Worm (Caenorhabditis elegans): ENCODE measurements around the gene scl-9.
A peak's percentile ranks its signal among the peaks of the same experiment; 100 is the strongest.

The scl-9 gene

ce11 chrIV:13013231-13013630, 33.7 kb upstream of the scl-9 start:
- TF ChIP-seq blmp-1 (tag; optimal IDR thresholded peaks at IDR 0.05) (peak; percentile 99), hpl-2 (GFP tag; optimal IDR thresholded peaks at IDR 0.05) (no peak), fkh-4 (tag; optimal IDR thresholded peaks at IDR 0.05; ENCODE audit: borderline replicate concordance) (no peak), ama-1 (optimal IDR thresholded peaks at IDR 0.05) (no peak), efl-3 (GFP tag; optimal IDR thresholded peaks at IDR 0.05) (no peak), nhr-71 (tag; optimal IDR thresholded peaks at IDR 0.05) (peak; percentile 5), lin-35 (GFP tag; optimal IDR thresholded peaks at IDR 0.05) (peak in 1 of 2 experiments; percentile 14), ztf-11 (tag; optimal IDR thresholded peaks at IDR 0.05) (no peak), nhr-77 (tag; optimal IDR thresholded peaks at IDR 0.05) (no peak), nhr-20 (tag; optimal IDR thresholded peaks at IDR 0.05) (peak; percentile 17), nhr-76 (tag; optimal IDR thresholded peaks at IDR 0.05) (no peak), lin-13 (GFP tag; optimal IDR thresholded peaks at IDR 0.05) (no peak), lin-39 (tag; optimal IDR thresholded peaks at IDR 0.05) (no peak), dsc-1 (tag; optimal IDR thresholded peaks at IDR 0.05) (no peak), unc-98 (GFP tag; IDR thresholded peaks at IDR 0.05) (no peak), aly-2 (tag; optimal IDR thresholded peaks at IDR 0.05) (no peak), mdl-1 (tag; optimal IDR thresholded peaks at IDR 0.05) (peak in 1 of 2 experiments; percentile 17), sptf-1 (tag; optimal IDR thresholded peaks at IDR 0.05) (no peak), hlh-17 (GFP tag; optimal IDR thresholded peaks at IDR 0.05; ENCODE audit: borderline replicate concordance) (no peak), unc-30 (tag; optimal IDR thresholded peaks at IDR 0.05) (no peak), unc-62 (GFP tag; optimal IDR thresholded peaks at IDR 0.05) (no peak), lir-3 (tag; optimal IDR thresholded peaks at IDR 0.05; ENCODE audit: poor library complexity) (no peak), unc-130 (tag; optimal IDR thresholded peaks at IDR 0.05) (no peak), lin-14 (GFP tag; optimal IDR thresholded peaks at IDR 0.05) (peak; percentile 67), fkh-10 (GFP tag; optimal IDR thresholded peaks at IDR 0.05) (no peak), nhr-12 (tag; optimal IDR thresholded peaks at IDR 0.05) (no peak), nhr-84 (tag; optimal IDR thresholded peaks at IDR 0.05) (no peak), C16A3.4 (tag; optimal IDR thresholded peaks at IDR 0.05) (no peak), aha-1 (tag; optimal IDR thresholded peaks at IDR 0.05) (no peak), mab-9 (GFP tag; IDR thresholded peaks at IDR 0.05) (no peak), zag-1 (tag; optimal IDR thresholded peaks at IDR 0.05) (no peak), ceh-82 (tag; optimal IDR thresholded peaks at IDR 0.05) (no peak), mef-2 (tag; optimal IDR thresholded peaks at IDR 0.05) (no peak), nhr-85 (tag) (peak; percentile 75), Y116A8C.19 (tag; optimal IDR thresholded peaks at IDR 0.05; ENCODE audit: borderline replicate concordance) (no peak), alr-1 (tag; optimal IDR thresholded peaks at IDR 0.05; ENCODE audit: borderline replicate concordance) (no peak), hlh-4 (tag; optimal IDR thresholded peaks at IDR 0.05) (no peak), mep-1 (tag; optimal IDR thresholded peaks at IDR 0.05) (peak; percentile 22), pqm-1 (tag; optimal IDR thresholded peaks at IDR 0.05) (no peak), xbp-1 (tag; optimal IDR thresholded peaks at IDR 0.05) (no peak), nhr-28 (tag; optimal IDR thresholded peaks at IDR 0.05) (no peak), ceh-90 (tag; optimal IDR thresholded peaks at IDR 0.05) (no peak), ceh-88 (GFP tag; IDR thresholded peaks at IDR 0.05) (no peak), C04F5.9 (tag; optimal IDR thresholded peaks at IDR 0.05) (no peak), nhr-11 (tag; optimal IDR thresholded peaks at IDR 0.05) (no peak), lin-15B (tag; optimal IDR thresholded peaks at IDR 0.05) (no peak), zip-4 (GFP tag; optimal IDR thresholded peaks at IDR 0.05) (no peak), snpc-4 (tag; optimal IDR thresholded peaks at IDR 0.05) (no peak), ets-5 (GFP tag; IDR thresholded peaks at IDR 0.05) (no peak), swsn-7 (tag; optimal IDR thresholded peaks at IDR 0.05) (no peak), fkh-8 (tag; optimal IDR thresholded peaks at IDR 0.05) (no peak), egl-27 (tag; optimal IDR thresholded peaks at IDR 0.05) (no peak), ztf-4 (tag; optimal IDR thresholded peaks at IDR 0.05) (no peak), elt-3 (tag; optimal IDR thresholded peaks at IDR 0.05) (peak in 1 of 6 experiments; percentile 65), irx-1 (tag; optimal IDR thresholded peaks at IDR 0.05) (no peak)

All from whole organism, L1 larva.